Fruit fly (Drosophila melanogaster) whole organism, embryonic: ENCODE data around the gene Cyp6d4.
A peak's percentile ranks its signal among the peaks of the same experiment; 100 is the strongest.

Experiments used
- Ada2b ChIP-seq: fragments of 200-800 bp; sonication (Bioruptor generic); IDR thresholded peaks from 2 replicates; pipeline ENCODE4 v1.3.6; 2022; ENCODE audit warnings: missing biosample characterization, missing genetic modification characterization
- Atf3 ChIP-seq: fragments of 200-800 bp; sonication (Bioruptor generic); optimal IDR thresholded peaks from 3 replicates; lab custom pipeline; 2016; ENCODE audit warnings: missing biosample characterization, missing genetic modification characterization
- BtbVII ChIP-seq: fragments of 200-800 bp; sonication (Bioruptor generic); optimal IDR thresholded peaks from 3 replicates; lab custom pipeline; 2017; ENCODE audit warnings: missing biosample characterization, mild to moderate bottlenecking, missing genetic modification characterization
- CG10366 ChIP-seq: fragments of 200-800 bp; sonication (Bioruptor generic); IDR thresholded peaks from 2 replicates; pipeline ENCODE4 v1.3.6; 2022; ENCODE audit warnings: missing biosample characterization, missing genetic modification characterization
- CG10431 ChIP-seq: fragments of 200-800 bp; sonication (Bioruptor generic); optimal IDR thresholded peaks from 3 replicates; lab custom pipeline; 2018; ENCODE audit warnings: missing biosample characterization, mild to moderate bottlenecking, missing genetic modification characterization
- CG10565 ChIP-seq: fragments of 200-800 bp; sonication (Bioruptor generic); optimal IDR thresholded peaks from 3 replicates; lab custom pipeline; 2016; ENCODE audit warnings: missing biosample characterization, mild to moderate bottlenecking, missing genetic modification characterization
- CG11456 ChIP-seq: fragments of 200-800 bp; sonication (Bioruptor generic); IDR thresholded peaks from 3 replicates; pipeline ENCODE4 v1.3.6; 2022; ENCODE audit warnings: missing biosample characterization, missing genetic modification characterization
- CG11560 ChIP-seq: fragments of 200-800 bp; sonication (Bioruptor generic); IDR thresholded peaks from 3 replicates; pipeline ENCODE4 v1.3.6; 2022; ENCODE audit warnings: missing biosample characterization, missing genetic modification characterization
- CG12942 ChIP-seq: fragments of 200-800 bp; sonication (Bioruptor generic); optimal IDR thresholded peaks from 3 replicates; lab custom pipeline; 2016; ENCODE audit warnings: missing biosample characterization, missing genetic modification characterization
- CG14050 ChIP-seq: fragments of 200-800 bp; sonication (Bioruptor generic); IDR thresholded peaks from 3 replicates; pipeline ENCODE4 v1.3.6; 2022; ENCODE audit warnings: missing biosample characterization, missing genetic modification characterization
- CG17829 ChIP-seq: fragments of 200-800 bp; optimal IDR thresholded peaks from 2 replicates; lab custom pipeline; 2019; ENCODE audit warnings: missing biosample characterization, mild to moderate bottlenecking, missing genetic modification characterization, moderate library complexity
- CG2116 ChIP-seq: fragments of 200-800 bp; sonication (Bioruptor generic); optimal IDR thresholded peaks from 3 replicates; lab custom pipeline; 2018; ENCODE audit warnings: missing biosample characterization, mild to moderate bottlenecking, missing genetic modification characterization
- CG3163 ChIP-seq: fragments of 200-800 bp; sonication (Bioruptor generic); optimal IDR thresholded peaks from 3 replicates; lab custom pipeline; 2016; ENCODE audit warnings: missing biosample characterization, missing genetic modification characterization
- CG3838 ChIP-seq: fragments of 200-800 bp; sonication (Bioruptor generic); optimal IDR thresholded peaks from 3 replicates; lab custom pipeline; 2016; ENCODE audit warnings: missing biosample characterization, missing genetic modification characterization
- CG4282 ChIP-seq: fragments of 200-800 bp; sonication (Bioruptor generic); optimal IDR thresholded peaks from 2 replicates; lab custom pipeline; 2016; ENCODE audit warnings: missing biosample characterization, missing genetic modification characterization
- CG43689 ChIP-seq: fragments of 200-800 bp; sonication (Bioruptor generic); IDR thresholded peaks from 2 replicates; pipeline ENCODE4 v1.3.6; 2022; ENCODE audit warnings: missing biosample characterization, missing genetic modification characterization
- CG4424 ChIP-seq: fragments of 200-800 bp; sonication (Bioruptor generic); optimal IDR thresholded peaks from 3 replicates; lab custom pipeline; 2016; ENCODE audit warnings: missing biosample characterization, missing genetic modification characterization
- CG6791 ChIP-seq: fragments of 200-800 bp; sonication (Bioruptor generic); IDR thresholded peaks from 3 replicates; pipeline ENCODE4 v1.3.6; 2022; ENCODE audit warnings: missing biosample characterization, missing genetic modification characterization; ENCODE audit not compliant: partially characterized antibody
- CG7839 ChIP-seq: fragments of 200-800 bp; sonication (Bioruptor generic); optimal IDR thresholded peaks from 3 replicates; lab custom pipeline; 2018; ENCODE audit warnings: missing biosample characterization, mild to moderate bottlenecking, missing genetic modification characterization, moderate library complexity
- CG7928 ChIP-seq: fragments of 200-800 bp; sonication (Bioruptor generic); optimal IDR thresholded peaks from 2 replicates; lab custom pipeline; 2017; ENCODE audit warnings: missing biosample characterization, mild to moderate bottlenecking, missing genetic modification characterization
- CG8924 ChIP-seq: fragments of 200-800 bp; optimal IDR thresholded peaks from 3 replicates; lab custom pipeline; 2019; ENCODE audit warnings: missing biosample characterization, mild to moderate bottlenecking, missing genetic modification characterization, moderate library complexity
- Deaf1 ChIP-seq: fragments of 200-800 bp; optimal IDR thresholded peaks from 3 replicates; lab custom pipeline; 2019; ENCODE audit warnings: missing biosample characterization, mild to moderate bottlenecking, missing genetic modification characterization, moderate library complexity
- Dfd ChIP-seq, 2 experiments: fragments of >200 bp; optimal IDR thresholded peaks; 2 replicates each; lab custom pipeline; 2017; ENCODE audit warnings: missing biosample characterization in 2 of 2, missing genetic modification characterization in 2 of 2
- Dip3 ChIP-seq: fragments of 200-800 bp; sonication (Bioruptor generic); optimal IDR thresholded peaks from 3 replicates; lab custom pipeline; 2016; ENCODE audit warnings: missing biosample characterization, missing genetic modification characterization
- Elba2 ChIP-seq: fragments of 200-800 bp; sonication (Bioruptor generic); optimal IDR thresholded peaks from 3 replicates; lab custom pipeline; 2016; ENCODE audit warnings: missing biosample characterization, missing genetic modification characterization
- HLHmδ ChIP-seq: fragments of 200-800 bp; sonication (Bioruptor generic); optimal IDR thresholded peaks from 2 replicates; lab custom pipeline; 2018; ENCODE audit warnings: missing biosample characterization, mild to moderate bottlenecking, missing genetic modification characterization, moderate library complexity
- NC2α ChIP-seq: fragments of 200-800 bp; sonication (Bioruptor generic); optimal IDR thresholded peaks from 2 replicates; lab custom pipeline; 2016; ENCODE audit warnings: missing biosample characterization, missing genetic modification characterization
- NK7.1 ChIP-seq: fragments of 200-800 bp; sonication (Bioruptor generic); optimal IDR thresholded peaks from 3 replicates; lab custom pipeline; 2016; ENCODE audit warnings: missing biosample characterization, missing genetic modification characterization
- Opbp ChIP-seq: fragments of 200-800 bp; sonication (Bioruptor generic); IDR thresholded peaks from 3 replicates; pipeline ENCODE4 v1.3.6; 2022; ENCODE audit warnings: missing biosample characterization, missing genetic modification characterization; ENCODE audit not compliant: partially characterized antibody
- PHDP ChIP-seq: fragments of 200-800 bp; sonication (Bioruptor generic); optimal IDR thresholded peaks from 3 replicates; lab custom pipeline; 2018; ENCODE audit warnings: missing biosample characterization, mild to moderate bottlenecking, missing genetic modification characterization, moderate library complexity
- Poxn ChIP-seq: fragments of 200-800 bp; sonication (Bioruptor generic); IDR thresholded peaks from 2 replicates; pipeline ENCODE4 v1.3.6; 2022; ENCODE audit warnings: missing biosample characterization, missing genetic modification characterization
- Sry-β ChIP-seq: fragments of 200-800 bp; sonication (Bioruptor generic); optimal IDR thresholded peaks from 2 replicates; lab custom pipeline; 2018; ENCODE audit warnings: missing biosample characterization, mild to moderate bottlenecking, missing genetic modification characterization, moderate library complexity
- Vsx1 ChIP-seq: fragments of 200-800 bp; sonication (Bioruptor generic); optimal IDR thresholded peaks from 2 replicates; lab custom pipeline; 2017; ENCODE audit warnings: missing biosample characterization, mild to moderate bottlenecking, missing genetic modification characterization, missing genetic modification reagents
- YL-1 ChIP-seq: fragments of 200-800 bp; sonication (Bioruptor generic); optimal IDR thresholded peaks from 3 replicates; lab custom pipeline; 2017; ENCODE audit warnings: missing biosample characterization, mild to moderate bottlenecking, missing genetic modification characterization
- ac ChIP-seq: fragments of 200-800 bp; sonication (Bioruptor generic); optimal IDR thresholded peaks from 3 replicates; lab custom pipeline; 2017; ENCODE audit warnings: missing biosample characterization, mild to moderate bottlenecking, missing genetic modification characterization
- bbx ChIP-seq: fragments of 200-800 bp; sonication (Bioruptor generic); IDR thresholded peaks from 2 replicates; pipeline ENCODE4 v1.3.6; 2022; ENCODE audit warnings: missing biosample characterization, missing genetic modification characterization; ENCODE audit not compliant: partially characterized antibody
- dan ChIP-seq: fragments of 200-800 bp; sonication (Bioruptor generic); IDR thresholded peaks from 2 replicates; pipeline ENCODE4 v1.3.6; 2022; ENCODE audit warnings: missing biosample characterization, missing genetic modification characterization
- ems ChIP-seq: fragments of 200-800 bp; sonication (Bioruptor generic); optimal IDR thresholded peaks from 3 replicates; lab custom pipeline; 2016; ENCODE audit warnings: missing biosample characterization, missing genetic modification characterization
- hth ChIP-seq: fragments of >200 bp; optimal IDR thresholded peaks from 2 replicates; lab custom pipeline; 2017; ENCODE audit warnings: inconsistent platforms
- inv ChIP-seq: fragments of 200-800 bp; sonication (Bioruptor generic); IDR thresholded peaks from 2 replicates; pipeline ENCODE4 v1.3.6; 2022; ENCODE audit warnings: missing biosample characterization, missing genetic modification characterization; ENCODE audit not compliant: partially characterized antibody
- lola ChIP-seq, 3 experiments: fragments of >200 bp in 2 of 3; fragments of 200-800 bp in 1 of 3; sonication (Bioruptor generic) in 1 of 3; optimal IDR thresholded peaks; 2 replicates each; lab custom pipeline; 2017 to 2019; ENCODE audit warnings: missing biosample characterization in 3 of 3, missing genetic modification characterization in 3 of 3, mild to moderate bottlenecking in 1 of 3, moderate library complexity in 1 of 3
- luna ChIP-seq: fragments of 200-800 bp; sonication (Bioruptor generic); optimal IDR thresholded peaks from 2 replicates; lab custom pipeline; 2016; ENCODE audit warnings: missing biosample characterization, missing genetic modification characterization
- nom ChIP-seq: fragments of 200-800 bp; sonication (Bioruptor generic); optimal IDR thresholded peaks from 2 replicates; lab custom pipeline; 2017; ENCODE audit warnings: missing biosample characterization, missing genetic modification characterization, mild to moderate bottlenecking, moderate library complexity, missing genetic modification reagents
- row ChIP-seq: fragments of 200-800 bp; sonication (Bioruptor generic); IDR thresholded peaks from 3 replicates; pipeline ENCODE4 v1.3.6; 2022; ENCODE audit warnings: missing biosample characterization, missing genetic modification characterization
- scrt ChIP-seq: fragments of 200-800 bp; sonication (Bioruptor generic); optimal IDR thresholded peaks from 2 replicates; lab custom pipeline; 2018; ENCODE audit warnings: missing biosample characterization, mild to moderate bottlenecking, missing genetic modification characterization, moderate library complexity
- tup ChIP-seq: fragments of 200-800 bp; sonication (Bioruptor generic); optimal IDR thresholded peaks from 2 replicates; lab custom pipeline; 2016; ENCODE audit warnings: missing biosample characterization, mild to moderate bottlenecking, missing genetic modification characterization, moderate library complexity
- tx ChIP-seq: fragments of 200-800 bp; sonication (Bioruptor generic); optimal IDR thresholded peaks from 2 replicates; lab custom pipeline; 2016; ENCODE audit warnings: missing biosample characterization, missing genetic modification characterization
- wek ChIP-seq: fragments of 200-800 bp; sonication (Bioruptor generic); optimal IDR thresholded peaks from 3 replicates; lab custom pipeline; 2018; ENCODE audit warnings: missing biosample characterization, mild to moderate bottlenecking, missing genetic modification characterization, moderate library complexity
- wor ChIP-seq: fragments of 200-800 bp; sonication (Bioruptor generic); IDR thresholded peaks from 2 replicates; pipeline ENCODE4 v1.3.6; 2022; ENCODE audit warnings: missing biosample characterization, missing genetic modification characterization
- zfh2 ChIP-seq: fragments of 200-800 bp; sonication (Bioruptor generic); optimal IDR thresholded peaks from 2 replicates; lab custom pipeline; 2016; ENCODE audit warnings: missing biosample characterization, missing genetic modification characterization

Gene Cyp6d4

dm6 chr3R:22667284-22667958 is 30.7 kb upstream of the Cyp6d4 start (continued):
- peak; percentile 66 for TF ChIP-seq Ada2b (GFP tag; lab: Robert Waterston, UW)
- no peak for TF ChIP-seq hth (lab: Kevin White, UChicago)
- peak; percentile 40 for TF ChIP-seq Vsx1 (GFP tag; lab: Kevin White, UChicago)
- peak; percentile 13 for TF ChIP-seq CG10565 (GFP tag; lab: Kevin White, UChicago)
- peak; percentile 45 for TF ChIP-seq CG2116
- peak; percentile 84 for TF ChIP-seq nom (GFP tag; lab: Kevin White, UChicago)
- no peak for TF ChIP-seq Elba2 (GFP tag; lab: Kevin White, UChicago)
- TF ChIP-seq dan: no peak; the same call in 1 of the 2 replicates
- TF ChIP-seq scrt (GFP tag; lab: Kevin White, UChicago): peak; percentile 55
- TF ChIP-seq bbx (GFP tag; lab: Robert Waterston, UW): no peak
- no peak for TF ChIP-seq ac (GFP tag; lab: Kevin White, UChicago)
- peak; percentile 69 for TF ChIP-seq CG14050
- TF ChIP-seq NC2α (GFP tag; lab: Kevin White, UChicago): peak; percentile 58
- TF ChIP-seq CG3838 (GFP tag; lab: Kevin White, UChicago): peak; percentile 22
- TF ChIP-seq zfh2: no peak
- no peak for TF ChIP-seq tup (GFP tag; lab: Kevin White, UChicago)
- TF ChIP-seq Atf3 (GFP tag; lab: Kevin White, UChicago): peak; percentile 65
- peak; percentile 51 for TF ChIP-seq BtbVII (GFP tag; lab: Kevin White, UChicago)
- no peak for TF ChIP-seq Poxn (GFP tag; lab: Robert Waterston, UW)
- no peak for TF ChIP-seq inv (GFP tag; lab: Robert Waterston, UW)
- TF ChIP-seq Deaf1 (tag; lab: Kevin White, UChicago): peak; percentile 67
- no peak for TF ChIP-seq NK7.1
- TF ChIP-seq CG10366 (GFP tag; lab: Robert Waterston, UW): peak; percentile 78
- TF ChIP-seq PHDP (tag; lab: Kevin White, UChicago): peak; percentile 73
- no peak for TF ChIP-seq CG10431 (GFP tag; lab: Kevin White, UChicago)
- TF ChIP-seq CG7839 (tag; lab: Kevin White, UChicago): peak; percentile 94
- no peak for TF ChIP-seq CG4282 (GFP tag; lab: Kevin White, UChicago)
- TF ChIP-seq wor: peak; percentile 76
- TF ChIP-seq Dfd (GFP tag; optimal IDR thresholded peaks at IDR 0.05; lab: Kevin White, UChicago): no peak
- TF ChIP-seq Sry-β: no peak
- no peak for TF ChIP-seq HLHmδ (GFP tag; lab: Kevin White, UChicago)
- no peak for TF ChIP-seq CG7928 (GFP tag; lab: Kevin White, UChicago)
- no peak for TF ChIP-seq Dip3 (GFP tag; lab: Kevin White, UChicago)
- TF ChIP-seq CG8924 (tag; lab: Kevin White, UChicago): peak; percentile 91
- peak; percentile 65 for TF ChIP-seq CG43689 (GFP tag; lab: Robert Waterston, UW)
- no peak for TF ChIP-seq CG6791
- TF ChIP-seq ems (GFP tag; lab: Kevin White, UChicago): peak; percentile 60
- peak; percentile 42 for TF ChIP-seq tx (GFP tag; lab: Kevin White, UChicago)
- TF ChIP-seq CG11560 (tag; lab: Robert Waterston, UW): no peak
- no peak for TF ChIP-seq YL-1 (GFP tag; lab: Kevin White, UChicago)
- peak; percentile 22 for TF ChIP-seq CG3163 (GFP tag; lab: Kevin White, UChicago)
- 0 out of 3 replicates have a peak, but pooled peaks have one; percentile 21 for TF ChIP-seq CG11456 (GFP tag; lab: Robert Waterston, UW)
- TF ChIP-seq luna: no peak
- no peak for TF ChIP-seq wek
- peak; percentile 79 for TF ChIP-seq CG17829 (tag; lab: Kevin White, UChicago)
- TF ChIP-seq lola (GFP tag; optimal IDR thresholded peaks at IDR 0.05; lab: Kevin White, UChicago): peak in 1 of 3 experiments; percentile 83
- peak; percentile 68 for TF ChIP-seq CG12942 (GFP tag; lab: Kevin White, UChicago)
- peak; percentile 76 for TF ChIP-seq row (GFP tag; lab: Robert Waterston, UW)
- peak; percentile 92 for TF ChIP-seq CG4424
- TF ChIP-seq Opbp (GFP tag; lab: Robert Waterston, UW): no peak
